Fruit fly (Drosophila melanogaster) whole organism, embryonic: ENCODE data around the gene car.

Source experiments
- CG9609 ChIP-seq: fragments of 200-800 bp; sonication (Bioruptor generic); optimal IDR thresholded peaks from 3 replicates; lab custom pipeline; 2016; ENCODE audit warnings: missing biosample characterization, missing genetic modification characterization
- H2.0 ChIP-seq: fragments of 200-800 bp; sonication (Bioruptor generic); IDR thresholded peaks from 2 replicates; pipeline ENCODE4 v1.3.6; 2022; ENCODE audit warnings: missing biosample characterization, missing genetic modification characterization
- Med ChIP-seq: fragments of 200-800 bp; sonication (Bioruptor generic); peaks from one replicate; lab custom pipeline; 2016; ENCODE audit warnings: missing biosample characterization, missing genetic modification characterization, mild to moderate bottlenecking, inconsistent platforms, moderate library complexity
- NfI ChIP-seq: fragments of 200-800 bp; sonication (Bioruptor generic); optimal IDR thresholded peaks from 3 replicates; lab custom pipeline; 2018; ENCODE audit warnings: missing biosample characterization, mild to moderate bottlenecking, missing genetic modification characterization, moderate library complexity
- emc ChIP-seq: fragments of 200-800 bp; sonication (Bioruptor generic); optimal IDR thresholded peaks from 2 replicates; lab custom pipeline; 2016; ENCODE audit warnings: missing biosample characterization, missing genetic modification characterization

- no peak for TF ChIP-seq H2.0 (GFP tag; lab: Robert Waterston, UW)
- no peak for TF ChIP-seq Med (GFP tag; lab: Kevin White, UChicago)
- no peak for TF ChIP-seq NfI (GFP tag; lab: Kevin White, UChicago)
- no peak for TF ChIP-seq emc (GFP tag; lab: Kevin White, UChicago)
- no peak for TF ChIP-seq CG9609 (GFP tag; lab: Kevin White, UChicago)
Measured at dm6 chrX:19592309-19592708, 26.5 kb downstream of the car start, which contains the start of gene CG14205.
